Worm (Caenorhabditis elegans) whole organism, late embryonic: Measurements from ENCODE around the gene bath-7.

Experiments
- C38D4.7 ChIP-seq: fragments of 200-800 bp; sonication (Bioruptor generic); optimal IDR thresholded peaks from 2 replicates; lab custom pipeline; 2018; ENCODE audit warnings: mild to moderate bottlenecking, missing genetic modification characterization, moderate library complexity, missing compliant biosample characterization
- K09A11.1 ChIP-seq: sonication (generic microtip); optimal IDR thresholded peaks from 2 replicates; lab custom pipeline; 2017; ENCODE audit warnings: antibody characterized with exemption, mild to moderate bottlenecking, missing genetic modification characterization, missing compliant biosample characterization; ENCODE audit not compliant: insufficient read depth
- T23F11.4 ChIP-seq: fragments of 200-800 bp; sonication (Bioruptor generic); optimal IDR thresholded peaks from 2 replicates; lab custom pipeline; 2018; ENCODE audit warnings: mild to moderate bottlenecking, missing genetic modification characterization, missing compliant biosample characterization
- ahr-1 ChIP-seq: sonication (generic microtip); optimal IDR thresholded peaks from 2 replicates; lab custom pipeline; 2016; ENCODE audit warnings: missing genetic modification characterization, missing compliant biosample characterization
- ama-1 ChIP-seq: fragments of 150-350 bp; optimal IDR thresholded peaks from 2 replicates; lab custom pipeline; 2014
- ceh-19 ChIP-seq: fragments of 200-800 bp; sonication (Bioruptor generic); optimal IDR thresholded peaks from 2 replicates; lab custom pipeline; 2018; ENCODE audit warnings: mild to moderate bottlenecking, missing genetic modification characterization, missing compliant biosample characterization
- ceh-2 ChIP-seq: sonication (generic microtip); optimal IDR thresholded peaks from 2 replicates; lab custom pipeline; 2016; ENCODE audit warnings: missing genotype, missing genetic modification characterization, missing compliant biosample characterization
- ceh-24 ChIP-seq: sonication (generic microtip); optimal IDR thresholded peaks from 2 replicates; lab custom pipeline; 2016; ENCODE audit warnings: mild to moderate bottlenecking, missing genetic modification characterization, missing compliant biosample characterization
- ceh-30 ChIP-seq: fragments of 150-350 bp; optimal IDR thresholded peaks from 2 replicates; lab custom pipeline; 2014; ENCODE audit warnings: missing biosample characterization, missing genetic modification characterization
- ceh-31 ChIP-seq: sonication (generic microtip); optimal IDR thresholded peaks from 2 replicates; lab custom pipeline; 2016; ENCODE audit warnings: missing genetic modification characterization, missing compliant biosample characterization
- ceh-45 ChIP-seq: fragments of 200-800 bp; sonication (Bioruptor generic); IDR thresholded peaks from 2 replicates; pipeline ENCODE4 v1.3.6; 2022; ENCODE audit warnings: missing genetic modification reagents, missing genetic modification characterization, missing compliant biosample characterization
- ceh-6 ChIP-seq: fragments of 200-800 bp; sonication (Bioruptor generic); optimal IDR thresholded peaks from 2 replicates; lab custom pipeline; 2018; ENCODE audit warnings: mild to moderate bottlenecking, missing genetic modification characterization, missing compliant biosample characterization
- ceh-9 ChIP-seq: sonication (generic microtip); optimal IDR thresholded peaks from 2 replicates; lab custom pipeline; 2016; ENCODE audit warnings: mild to moderate bottlenecking, missing genetic modification characterization, inconsistent platforms, missing compliant biosample characterization
- dve-1 ChIP-seq: sonication (generic microtip); optimal IDR thresholded peaks from 2 replicates; lab custom pipeline; 2017; ENCODE audit warnings: antibody characterized with exemption, mild to moderate bottlenecking, missing genetic modification characterization, missing compliant biosample characterization
- elt-2 ChIP-seq: sonication (generic microtip); optimal IDR thresholded peaks from 2 replicates; lab custom pipeline; 2016; ENCODE audit warnings: missing genetic modification reagents, missing genetic modification characterization, missing compliant biosample characterization
- ets-4 ChIP-seq: sonication (generic microtip); optimal IDR thresholded peaks from 2 replicates; lab custom pipeline; 2016; ENCODE audit warnings: missing genetic modification characterization, missing compliant biosample characterization
- fax-1 ChIP-seq: sonication (generic microtip); optimal IDR thresholded peaks from 2 replicates; lab custom pipeline; 2016; ENCODE audit warnings: missing genotype, missing genetic modification characterization, missing compliant biosample characterization
- fkh-10 ChIP-seq: fragments of 150-350 bp; optimal IDR thresholded peaks from 2 replicates; lab custom pipeline; 2014; ENCODE audit warnings: missing biosample characterization, missing genetic modification reagents, missing genetic modification characterization
- hlh-13 ChIP-seq: fragments of 200-800 bp; sonication (Bioruptor generic); optimal IDR thresholded peaks from 2 replicates; lab custom pipeline; 2018; ENCODE audit warnings: mild to moderate bottlenecking, missing genetic modification characterization, missing compliant biosample characterization
- hlh-6 ChIP-seq: sonication (generic microtip); optimal IDR thresholded peaks from 2 replicates; lab custom pipeline; 2016; ENCODE audit warnings: missing genotype, missing genetic modification characterization, missing compliant biosample characterization
- lim-6 ChIP-seq: sonication (generic microtip); optimal IDR thresholded peaks from 2 replicates; lab custom pipeline; 2016; ENCODE audit warnings: missing genetic modification characterization, missing compliant biosample characterization
- lin-11 ChIP-seq: fragments of 200-800 bp; sonication (Bioruptor generic); optimal IDR thresholded peaks from 2 replicates; lab custom pipeline; 2018; ENCODE audit warnings: mild to moderate bottlenecking, missing genetic modification characterization, missing compliant biosample characterization
- madf-2 ChIP-seq: sonication (generic microtip); optimal IDR thresholded peaks from 2 replicates; lab custom pipeline; 2017; ENCODE audit warnings: missing genetic modification characterization, missing compliant biosample characterization
- odd-2 ChIP-seq: sonication (generic microtip); optimal IDR thresholded peaks from 2 replicates; lab custom pipeline; 2017; ENCODE audit warnings: antibody characterized with exemption, mild to moderate bottlenecking, missing genetic modification characterization, missing compliant biosample characterization
- pat-9 ChIP-seq: fragments of 200-800 bp; sonication (Bioruptor generic); optimal IDR thresholded peaks from 2 replicates; lab custom pipeline; 2018; ENCODE audit warnings: mild to moderate bottlenecking, missing genetic modification characterization, moderate library complexity, missing compliant biosample characterization
- pqm-1 ChIP-seq: sonication (generic microtip); optimal IDR thresholded peaks from 2 replicates; lab custom pipeline; 2016; ENCODE audit warnings: missing genetic modification characterization, missing compliant biosample characterization
- sdc-2 ChIP-seq: sonication (generic microtip); optimal IDR thresholded peaks from 2 replicates; lab custom pipeline; 2016; ENCODE audit warnings: missing genotype, missing genetic modification characterization, missing compliant biosample characterization
- tbx-2 ChIP-seq: sonication (generic microtip); optimal IDR thresholded peaks from 2 replicates; lab custom pipeline; 2016; ENCODE audit warnings: missing genetic modification characterization, missing compliant biosample characterization
- tbx-7 ChIP-seq: sonication (generic microtip); optimal IDR thresholded peaks from 2 replicates; lab custom pipeline; 2016; ENCODE audit warnings: missing genotype, missing genetic modification characterization, missing compliant biosample characterization
- ttx-3 ChIP-seq: sonication (generic microtip); optimal IDR thresholded peaks from 2 replicates; lab custom pipeline; 2016; ENCODE audit warnings: missing genetic modification reagents, missing genetic modification characterization, missing compliant biosample characterization
- unc-3 ChIP-seq, 2 experiments: fragments of 200-800 bp in 1 of 2; sonication (Bioruptor generic) in 1 of 2; sonication (generic microtip) in 1 of 2; conservative IDR thresholded peaks in 1 of 2; optimal IDR thresholded peaks in 1 of 2; 2 replicates each; pipeline versions ENCODE4 v1.3.6 to Lab custom; 2016 to 2022; ENCODE audit warnings: missing compliant biosample characterization in 2 of 2, missing genetic modification characterization in 2 of 2, missing genetic modification reagents in 1 of 2
- unc-42 ChIP-seq: sonication (generic microtip); optimal IDR thresholded peaks from 2 replicates; lab custom pipeline; 2016; ENCODE audit warnings: missing genotype, missing genetic modification characterization, missing compliant biosample characterization
- unc-86 ChIP-seq: sonication (generic microtip); optimal IDR thresholded peaks from 2 replicates; lab custom pipeline; 2016; ENCODE audit warnings: missing genetic modification characterization, missing compliant biosample characterization
- ztf-16 ChIP-seq: sonication (generic microtip); optimal IDR thresholded peaks from 2 replicates; lab custom pipeline; 2017; ENCODE audit warnings: missing genetic modification characterization, missing compliant biosample characterization

The bath-7 gene

DNA sequence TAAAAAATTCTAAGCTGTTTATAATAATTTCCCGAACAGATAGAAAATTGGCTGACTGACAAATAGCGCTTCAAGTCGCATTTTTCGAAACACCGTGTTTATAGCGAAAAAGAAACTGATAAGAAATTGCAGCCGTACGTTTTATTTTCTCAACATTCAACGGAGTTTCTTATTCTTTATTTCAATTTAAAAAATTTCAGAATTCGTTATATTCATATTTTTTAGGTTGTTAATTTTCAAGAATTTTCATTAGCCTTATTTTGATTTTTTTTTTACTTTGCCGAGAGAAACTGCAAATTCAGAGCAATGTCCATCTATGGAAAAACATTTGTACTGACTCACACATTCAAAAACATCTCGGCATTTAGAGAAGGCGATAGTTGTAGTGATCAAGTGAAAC is 23.0 kb downstream of the bath-7 start, which contains the start of gene C46F9.6:
Gene C46F9.6 (plus strand): TSS at position 301 of the 400 bp plus-strand sequence.
- TF ChIP-seq unc-42 (tag; lab: Kevin White, UChicago) (no peak), ahr-1 (tag; lab: Kevin White, UChicago) (no peak), ceh-19 (GFP tag; lab: Kevin White, UChicago) (no peak), ceh-2 (no peak), ama-1 (lab: Kevin White, UChicago) (no peak), ets-4 (tag; lab: Kevin White, UChicago) (no peak), ttx-3 (tag; lab: Kevin White, UChicago) (no peak), hlh-6 (no peak), sdc-2 (tag; lab: Kevin White, UChicago) (no peak), lim-6 (tag; lab: Kevin White, UChicago) (no peak)

DNA sequence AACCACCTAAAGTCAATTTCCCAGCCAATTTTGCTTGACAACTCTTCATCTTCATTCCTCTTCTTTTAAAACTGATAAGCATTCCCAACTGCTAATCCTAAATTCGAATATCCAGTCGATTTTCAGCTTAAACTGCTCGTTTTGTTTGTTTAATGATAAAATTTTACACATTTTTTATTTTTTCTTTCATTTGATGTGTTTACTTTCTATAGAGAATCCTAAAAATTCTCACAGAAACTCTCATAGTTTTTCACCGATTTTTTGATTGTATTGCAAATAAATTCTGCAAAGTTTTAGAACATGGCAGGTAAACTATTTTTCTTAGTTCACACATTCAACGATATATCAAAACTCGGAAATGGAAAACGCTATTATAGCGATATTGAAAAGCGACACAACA is 25.2 kb downstream of the bath-7 start, which contains the start of gene math-25:
Gene math-25 (plus strand): TSS at position 301 of the 400 bp plus-strand sequence.
- TF ChIP-seq K09A11.1 (no peak), tbx-2 (tag; lab: Kevin White, UChicago) (no peak), C38D4.7 (GFP tag; lab: Kevin White, UChicago) (no peak), T23F11.4 (GFP tag; lab: Kevin White, UChicago) (no peak), hlh-6 (no peak)

DNA sequence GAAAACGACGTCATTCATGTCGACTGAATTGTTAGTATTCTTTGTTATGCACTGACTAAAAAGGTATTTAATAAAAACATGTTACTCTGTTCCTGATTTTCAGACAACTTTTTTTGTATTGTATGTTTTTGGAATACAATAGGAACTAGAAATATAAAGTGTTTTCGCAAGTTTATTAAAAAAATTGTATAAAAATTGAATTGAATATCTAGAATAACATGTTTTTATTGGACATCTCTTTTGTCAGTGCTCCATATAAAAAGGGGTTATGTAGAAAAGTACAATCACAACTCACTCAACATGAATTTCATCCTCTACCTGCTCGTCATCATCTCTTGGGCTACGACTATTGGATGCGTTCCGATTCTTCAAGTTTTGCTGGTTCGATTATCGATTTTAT is 25.6 kb downstream of the bath-7 start, which contains the start of gene C46F9.5:
Gene C46F9.5 (plus strand): TSS at position 301 of the 400 bp plus-strand sequence.
- TF ChIP-seq elt-2 (tag; lab: Kevin White, UChicago) = no peak
- TF ChIP-seq ets-4 (tag; lab: Kevin White, UChicago) = no peak
- no peak for TF ChIP-seq hlh-6
- no peak for TF ChIP-seq fax-1
- no peak for TF ChIP-seq pqm-1 (tag; lab: Kevin White, UChicago)
- TF ChIP-seq hlh-13 (GFP tag; lab: Kevin White, UChicago) = no peak
- no peak for TF ChIP-seq K09A11.1
- TF ChIP-seq ztf-16 = no peak
- no peak for TF ChIP-seq fkh-10 (GFP tag; lab: Kevin White, UChicago)
- TF ChIP-seq C38D4.7 (GFP tag; lab: Kevin White, UChicago) = no peak
- no peak for TF ChIP-seq lin-11
- TF ChIP-seq ceh-31 (tag; lab: Kevin White, UChicago) = no peak
- no peak for TF ChIP-seq tbx-7 (tag; lab: Kevin White, UChicago)
- TF ChIP-seq ama-1 (lab: Kevin White, UChicago) = no peak
- TF ChIP-seq ceh-24 (tag; lab: Kevin White, UChicago) = no peak
- no peak for TF ChIP-seq ceh-9 (tag; lab: Kevin White, UChicago)
- TF ChIP-seq unc-3 (GFP tag; conservative IDR thresholded peaks at IDR 0.05; lab: Robert Waterston, UW) = no peak
- TF ChIP-seq unc-3 (tag; optimal IDR thresholded peaks at IDR 0.05; lab: Kevin White, UChicago) = no peak

DNA sequence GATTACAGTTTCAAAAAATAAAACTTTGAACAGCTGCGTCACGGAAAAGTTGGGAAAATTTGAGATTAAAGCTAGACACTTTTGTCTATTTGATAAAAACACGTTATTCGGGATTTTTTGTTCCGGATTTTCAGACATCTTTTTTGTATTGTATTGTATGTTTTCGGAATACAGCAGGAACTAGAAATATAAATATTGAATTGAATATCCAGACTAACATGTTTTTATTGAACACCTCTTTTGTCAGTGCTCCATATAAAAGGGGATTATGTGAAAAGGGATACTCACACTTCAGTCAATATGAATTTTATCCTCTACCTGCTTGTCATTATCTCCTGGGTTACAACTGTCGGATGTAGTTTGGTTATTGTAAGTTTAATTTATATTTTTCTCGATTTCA is 27.0 kb downstream of the bath-7 start, which contains the start of gene C16C4.1:
Gene C16C4.1 (plus strand): TSS at position 301 of the 400 bp plus-strand sequence.
- TF ChIP-seq ceh-6 (GFP tag; lab: Kevin White, UChicago) = no peak
- TF ChIP-seq madf-2 = no peak
- TF ChIP-seq pat-9 = no peak

DNA sequence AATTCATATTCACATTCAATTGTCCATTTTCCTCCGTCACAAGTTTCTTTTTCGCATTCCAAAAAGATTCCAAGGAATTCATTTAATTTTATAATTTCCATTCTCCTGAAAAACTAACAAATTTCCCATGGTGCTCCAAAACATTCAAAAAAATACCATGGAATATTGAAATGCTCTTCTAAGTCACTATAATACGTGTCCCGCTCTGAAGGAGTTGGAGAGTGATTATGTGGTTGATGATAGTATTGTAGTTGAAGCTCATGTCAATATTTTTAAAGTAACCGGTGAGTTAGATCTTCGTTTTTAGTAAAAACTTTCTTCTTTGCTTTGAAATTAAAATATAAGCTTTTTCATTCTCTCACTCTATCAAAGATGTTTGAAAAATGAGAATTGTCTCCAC is 30.2 kb downstream of the bath-7 start, which contains the start of gene math-9:
Gene math-9 (minus strand): TSS at position 101 of the 400 bp plus-strand sequence.
- TF ChIP-seq unc-42 (tag; lab: Kevin White, UChicago) (no peak), ceh-30 (tag; lab: Kevin White, UChicago) (no peak)

DNA sequence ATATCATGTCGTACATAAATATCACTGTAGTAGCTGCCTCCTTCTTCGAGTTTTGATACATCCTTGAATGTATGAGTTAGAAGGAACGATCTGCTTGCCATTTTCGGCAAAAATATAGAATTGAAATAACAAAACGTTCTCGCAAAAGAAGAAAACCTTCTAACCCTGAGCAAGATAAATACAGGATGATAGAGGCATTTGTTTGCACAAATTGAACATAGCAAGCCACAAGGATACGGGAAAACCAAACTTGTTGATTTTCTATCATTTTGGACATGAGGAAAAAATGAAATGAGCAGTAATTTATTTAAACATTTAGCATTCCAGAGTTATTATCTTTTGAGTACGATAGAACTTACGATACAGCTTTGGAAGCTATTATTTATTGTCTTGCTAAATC is 31.8 kb downstream of the bath-7 start, which contains the start of gene math-8:
Gene math-8 (minus strand): TSS at position 101 of the 400 bp plus-strand sequence.
- TF ChIP-seq tbx-7 (tag; lab: Kevin White, UChicago) = no peak
- TF ChIP-seq pqm-1 (tag; lab: Kevin White, UChicago) = no peak
- TF ChIP-seq unc-3 (GFP tag; conservative IDR thresholded peaks at IDR 0.05; lab: Robert Waterston, UW) = no peak
- TF ChIP-seq unc-3 (tag; optimal IDR thresholded peaks at IDR 0.05; lab: Kevin White, UChicago) = no peak
- TF ChIP-seq unc-86 (tag; lab: Kevin White, UChicago) = no peak
- TF ChIP-seq odd-2 = no peak
- no peak for TF ChIP-seq ets-4 (tag; lab: Kevin White, UChicago)
- TF ChIP-seq ceh-6 (GFP tag; lab: Kevin White, UChicago) = no peak
- TF ChIP-seq ceh-45 (GFP tag; lab: Robert Waterston, UW) = no peak
- TF ChIP-seq dve-1 = no peak
